Fruit fly (Drosophila melanogaster) whole organism: ENCODE measurements around the gene Acat2.

ENCODE experiments used
- CG8478 ChIP-seq: fragments of >200 bp; optimal IDR thresholded peaks from 2 replicates; lab custom pipeline; 2018; ENCODE audit warnings: inconsistent platforms
- Dll ChIP-seq: fragments of >200 bp; optimal IDR thresholded peaks from 2 replicates; lab custom pipeline; 2017
- EcR ChIP-seq, 2 experiments: fragments of >200 bp; optimal IDR thresholded peaks; 2 replicates each; lab custom pipeline; 2017; ENCODE audit warnings: missing biosample characterization in 2 of 2, missing genetic modification characterization in 2 of 2, missing genetic modification reagents in 2 of 2
- pan ChIP-seq: fragments of >200 bp; optimal IDR thresholded peaks from 2 replicates; lab custom pipeline; 2017
- psq ChIP-seq: fragments of >200 bp; optimal IDR thresholded peaks from 2 replicates; lab custom pipeline; 2017
- usp ChIP-seq: fragments of >200 bp; optimal IDR thresholded peaks from 2 replicates; lab custom pipeline; 2017; ENCODE audit warnings: missing biosample characterization, missing genetic modification characterization, mixed read lengths

Acat2 gene

DNA sequence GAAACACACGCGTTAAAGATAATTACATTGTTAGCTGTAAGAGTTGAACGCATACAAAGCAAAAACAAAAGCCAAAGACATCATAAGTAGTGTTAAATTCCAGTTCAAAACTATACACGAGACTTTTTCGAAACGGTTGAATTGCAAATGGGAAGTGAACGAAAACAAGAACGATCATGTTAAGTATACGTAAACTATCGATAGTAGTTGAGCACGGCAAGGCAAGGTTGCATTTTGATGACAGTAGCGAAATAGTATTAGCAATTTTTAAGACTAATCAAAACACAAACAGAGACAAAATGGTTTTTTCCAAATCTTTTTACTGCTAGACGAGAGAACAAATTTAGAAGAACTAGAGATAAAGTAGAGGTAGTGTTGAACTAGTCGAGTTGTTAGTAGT is 7.9 kb upstream of the Acat2 start:
- TF ChIP-seq pan (lab: Kevin White, UChicago) (no peak), CG8478 (lab: Kevin White, UChicago) (no peak), EcR (GFP tag; optimal IDR thresholded peaks at IDR 0.05; lab: Kevin White, UChicago) (no peak), Dll (lab: Kevin White, UChicago) (no peak), usp (no peak), psq (lab: Kevin White, UChicago) (no peak)

DNA sequence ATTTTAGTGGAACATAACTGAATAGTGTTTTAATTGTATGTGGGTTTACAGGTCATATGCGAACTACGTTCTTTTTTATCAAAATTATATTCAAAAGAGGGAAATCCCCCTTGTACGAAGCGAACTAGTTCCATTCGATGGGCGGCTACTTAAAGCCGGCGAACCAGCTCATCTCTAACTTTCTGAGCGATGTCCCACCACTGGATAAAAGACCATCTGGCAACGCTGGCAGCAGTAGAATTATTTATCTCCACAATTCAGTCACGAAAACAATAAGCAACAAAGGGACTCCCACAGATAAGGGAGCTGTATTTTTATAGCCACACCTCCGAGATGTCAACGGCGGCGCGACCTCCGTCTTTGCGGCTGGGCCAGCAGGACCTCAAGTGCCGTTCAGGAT is 7.1 kb upstream of the Acat2 start, which contains the start of gene Rabex-5:
Gene Rabex-5 (plus strand): TSS at position 221 of the 400 bp plus-strand sequence.
- TF ChIP-seq CG8478 (lab: Kevin White, UChicago) (no peak), psq (lab: Kevin White, UChicago) (no peak), EcR (GFP tag; optimal IDR thresholded peaks at IDR 0.05; lab: Kevin White, UChicago) (no peak), Dll (lab: Kevin White, UChicago) (no peak), pan (lab: Kevin White, UChicago) (no peak), usp (no peak)

DNA sequence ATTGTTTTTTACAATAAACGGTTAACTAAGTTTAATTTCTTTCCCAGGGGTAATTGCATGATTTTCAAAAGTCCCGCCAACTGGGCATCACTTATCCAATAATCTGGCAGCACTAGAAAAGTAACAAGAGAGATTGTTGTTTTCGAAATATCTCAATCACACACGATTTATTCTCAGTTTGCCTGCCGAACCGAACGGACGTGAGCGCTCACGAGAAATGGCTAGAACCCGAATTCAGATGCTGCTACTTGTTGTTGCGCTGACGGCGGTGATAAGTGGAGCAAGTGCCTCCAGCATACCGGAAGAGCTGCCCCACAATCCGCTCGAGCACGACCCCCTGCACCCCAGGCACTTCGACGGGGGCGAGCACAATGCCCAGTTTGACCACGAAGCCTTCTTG is 4.2 kb upstream of the Acat2 start, which contains the start of gene scf:
Gene scf (plus strand): TSS at position 164 of the 400 bp plus-strand sequence.
- TF ChIP-seq CG8478 (lab: Kevin White, UChicago) (no peak), pan (lab: Kevin White, UChicago) (no peak), usp (no peak), Dll (lab: Kevin White, UChicago) (no peak), EcR (GFP tag; optimal IDR thresholded peaks at IDR 0.05; lab: Kevin White, UChicago) (no peak), psq (lab: Kevin White, UChicago) (no peak)

DNA sequence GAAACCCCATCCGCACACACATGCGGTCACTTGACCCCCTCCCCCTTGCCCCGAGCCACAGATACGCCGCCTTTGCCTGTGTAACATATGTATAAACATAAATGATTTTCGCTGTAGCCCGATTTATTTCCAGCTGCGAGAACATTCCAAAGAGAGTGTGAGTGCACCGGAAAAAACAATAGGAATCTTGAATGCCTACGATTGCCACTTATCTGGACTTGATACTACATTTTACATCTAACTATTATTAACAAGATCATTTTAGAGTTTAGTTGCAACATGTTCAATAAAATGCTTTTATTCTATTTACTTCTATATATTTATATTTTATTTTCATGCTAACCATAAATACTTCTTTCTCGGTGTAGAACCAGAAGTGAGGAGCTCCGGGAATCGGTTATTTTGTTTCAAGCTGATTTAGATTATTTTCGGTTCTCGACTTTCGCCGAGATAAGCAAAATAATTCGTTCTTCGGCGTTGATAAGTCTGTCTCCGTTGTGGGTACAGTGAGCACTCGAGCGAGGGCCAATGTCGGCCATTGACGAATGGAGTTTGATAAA is 2.6 kb upstream of the Acat2 start:
- TF ChIP-seq EcR (GFP tag; optimal IDR thresholded peaks at IDR 0.05; lab: Kevin White, UChicago) (no peak), CG8478 (lab: Kevin White, UChicago) (no peak)

DNA sequence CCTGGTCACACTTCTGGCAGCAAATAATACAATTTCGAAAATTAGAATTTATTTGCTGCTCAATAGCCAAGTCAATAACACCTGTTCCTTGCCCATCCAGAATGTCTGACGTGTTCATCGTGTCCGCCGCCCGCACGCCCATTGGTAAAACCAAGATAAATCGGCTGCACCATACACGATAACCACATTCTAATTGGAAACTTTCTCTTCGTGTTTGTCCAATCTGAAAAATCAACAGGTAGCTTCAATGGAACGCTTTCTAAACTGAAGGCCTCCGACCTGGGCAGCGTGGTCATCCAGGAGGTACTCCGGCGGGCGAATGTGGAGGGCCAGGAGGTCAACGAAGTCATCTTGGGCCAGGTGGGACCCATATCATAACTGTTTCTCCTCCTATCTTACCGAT is 207 bp downstream of the Acat2 start:
- TF ChIP-seq usp (no peak), Dll (lab: Kevin White, UChicago) (no peak), pan (lab: Kevin White, UChicago) (no peak), psq (lab: Kevin White, UChicago) (no peak), CG8478 (lab: Kevin White, UChicago) (no peak)

DNA sequence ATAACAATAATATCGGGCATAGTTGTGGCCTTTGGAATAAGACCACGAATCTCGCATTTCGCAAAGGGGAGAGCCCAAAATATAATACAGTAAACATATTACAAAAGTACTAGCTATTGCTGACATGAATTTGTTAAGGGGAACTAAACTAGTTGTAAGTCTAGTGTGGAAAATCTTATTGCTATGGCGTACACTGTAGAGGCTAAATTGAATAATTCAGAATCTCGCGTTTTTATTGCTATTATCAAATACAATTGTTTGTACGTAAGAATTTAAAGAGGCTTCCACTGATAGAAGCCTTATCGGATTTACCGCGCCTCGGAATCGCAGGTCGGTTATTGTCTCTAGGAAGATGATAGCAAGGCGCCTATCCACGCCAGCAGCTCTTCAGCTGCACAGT is 2.6 kb downstream of the Acat2 start:
- TF ChIP-seq pan (lab: Kevin White, UChicago) (no peak), usp (no peak), CG8478 (lab: Kevin White, UChicago) (no peak), EcR (GFP tag; optimal IDR thresholded peaks at IDR 0.05; lab: Kevin White, UChicago) (no peak), Dll (lab: Kevin White, UChicago) (no peak), psq (lab: Kevin White, UChicago) (no peak)

DNA sequence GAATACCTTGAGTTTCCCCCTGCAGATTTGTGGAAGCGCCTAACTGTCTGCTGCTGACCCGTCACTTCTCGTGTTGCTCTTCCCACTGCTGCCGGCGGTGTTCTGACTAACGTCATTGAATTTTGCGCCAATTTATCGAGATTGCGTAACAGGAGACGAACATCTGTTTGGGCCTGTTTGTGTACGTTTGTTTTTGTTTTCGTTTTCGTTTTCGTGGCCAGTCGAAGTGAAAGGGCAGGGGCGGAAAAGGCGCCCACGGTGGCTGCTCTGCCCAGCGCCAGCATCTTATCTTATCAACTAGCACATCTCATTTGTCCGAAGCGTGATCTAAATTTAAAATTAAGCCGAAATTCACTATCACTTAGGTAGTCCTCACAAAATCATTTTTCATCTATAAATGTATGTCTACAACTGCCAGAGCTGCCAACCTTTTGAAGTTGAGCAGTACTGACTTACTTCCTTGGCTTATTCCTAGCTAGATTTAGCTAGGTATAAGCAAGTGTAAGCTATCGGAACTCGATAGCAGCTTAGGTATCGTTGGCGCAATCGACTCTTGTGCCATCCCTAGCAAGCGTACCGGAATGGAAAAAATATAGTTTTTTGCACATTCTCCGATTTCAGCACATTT is 4.4 kb downstream of the Acat2 start, which contains the start of the genes Ctr9 and Nt5a:
Gene Ctr9 (plus strand): TSS at position 220 of the 628 bp plus-strand sequence.
Gene Nt5a (minus strand): TSS at position 414 of the 628 bp plus-strand sequence.
- TF ChIP-seq Dll (lab: Kevin White, UChicago) (no peak), EcR (GFP tag; optimal IDR thresholded peaks at IDR 0.05; lab: Kevin White, UChicago) (no peak), pan (lab: Kevin White, UChicago) (no peak), CG8478 (lab: Kevin White, UChicago) (no peak), psq (lab: Kevin White, UChicago) (no peak), usp (no peak)

DNA sequence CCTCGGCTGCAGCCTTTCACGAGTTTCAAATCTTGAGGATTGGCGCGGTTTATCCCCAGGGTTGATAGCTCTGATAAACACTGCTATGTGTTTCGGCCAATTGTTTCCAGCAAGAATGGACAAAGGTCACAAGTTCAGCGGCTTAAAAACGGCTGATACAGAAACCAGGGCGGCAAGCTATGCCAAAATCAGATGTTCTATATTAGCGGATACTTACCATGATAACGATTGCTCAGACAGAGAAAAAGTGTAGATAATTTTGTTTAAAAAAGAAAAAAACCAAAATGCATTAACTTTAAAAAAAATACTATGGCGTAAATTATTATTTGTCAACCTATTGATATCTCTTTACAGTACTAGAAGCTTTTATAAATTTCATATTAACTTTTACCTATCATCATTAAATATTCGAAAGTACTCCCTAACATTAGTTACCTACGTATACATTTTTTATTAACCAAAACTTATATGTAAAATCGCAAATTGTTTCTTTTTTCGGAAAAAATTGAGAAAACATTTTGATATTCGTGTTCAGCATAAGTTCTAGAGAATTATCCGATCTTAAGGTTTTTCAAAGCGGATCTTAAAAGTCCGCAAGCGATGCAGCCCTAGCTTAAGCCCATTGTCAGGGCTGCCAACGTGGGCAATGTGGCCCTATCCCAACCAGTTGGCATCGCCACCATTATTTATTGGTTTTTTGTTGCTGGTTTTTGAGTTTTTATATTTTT is 10.5 kb downstream of the Acat2 start, which contains the start of the genes sturkopf and Herc4:
Gene sturkopf (minus strand): TSS at position 339 of the 728 bp plus-strand sequence.
Gene Herc4 (plus strand): TSS at position 658 of the 728 bp plus-strand sequence.
- no peak for TF ChIP-seq pan (lab: Kevin White, UChicago)
- TF ChIP-seq EcR (GFP tag; optimal IDR thresholded peaks at IDR 0.05; lab: Kevin White, UChicago) = no peak
- no peak for TF ChIP-seq Dll (lab: Kevin White, UChicago)
- TF ChIP-seq usp = no peak
- no peak for TF ChIP-seq CG8478 (lab: Kevin White, UChicago)
- no peak for TF ChIP-seq psq (lab: Kevin White, UChicago)

DNA sequence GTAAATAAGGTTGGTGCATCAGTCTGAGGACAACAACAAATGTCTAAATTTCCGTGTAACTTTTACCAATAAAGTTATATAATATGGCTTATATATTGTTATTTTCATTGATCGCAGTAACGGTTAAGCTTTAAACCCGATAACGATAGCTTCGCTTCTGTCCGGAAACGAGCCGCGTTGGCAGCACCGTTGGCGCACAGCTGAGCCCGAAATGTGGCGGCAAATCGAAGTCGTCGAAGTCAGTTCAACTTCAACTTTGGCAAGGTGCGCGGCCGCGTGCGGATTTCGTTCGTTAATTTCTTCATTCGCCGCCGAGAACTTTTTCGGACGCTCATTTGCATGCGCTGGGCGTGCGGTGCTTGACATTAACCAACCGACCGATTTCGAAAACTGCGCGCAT is 15.5 kb downstream of the Acat2 start, which contains the start of gene Myo61F:
Gene Myo61F (plus strand): TSS at position 240 of the 400 bp plus-strand sequence.
- no peak for TF ChIP-seq usp
- no peak for TF ChIP-seq psq (lab: Kevin White, UChicago)
- no peak for TF ChIP-seq pan (lab: Kevin White, UChicago)
- no peak for TF ChIP-seq CG8478 (lab: Kevin White, UChicago)

DNA sequence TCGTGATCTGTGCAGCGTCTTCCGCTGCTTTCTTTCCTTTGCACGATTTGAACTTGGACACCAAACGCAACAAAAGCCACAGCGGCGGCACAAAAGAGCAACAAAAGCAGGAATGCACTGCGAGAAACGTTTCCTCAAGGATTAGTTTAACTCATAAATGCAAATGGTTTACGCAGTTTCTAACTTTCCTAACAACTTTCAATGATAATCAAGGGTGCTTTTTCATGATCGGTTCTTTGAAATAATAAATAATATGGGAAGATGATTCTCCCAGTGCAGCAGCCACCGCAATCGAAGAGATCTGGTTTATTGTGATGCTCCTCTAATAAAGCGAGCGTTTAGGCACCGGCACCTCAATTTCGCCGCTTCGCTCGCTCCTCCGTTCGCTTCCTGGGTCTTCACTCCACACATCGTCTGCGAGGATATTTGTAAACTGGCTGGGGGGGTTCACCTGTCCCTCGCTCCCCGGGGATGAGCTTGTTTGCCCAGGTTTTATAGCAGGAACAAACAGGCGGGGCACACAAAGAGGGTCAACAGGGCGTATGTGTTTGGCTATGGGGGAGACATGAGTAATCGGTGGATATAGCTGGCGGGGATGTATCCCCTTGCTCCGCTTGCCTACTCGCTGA is 16.5 kb downstream of the Acat2 start:
- TF ChIP-seq pan (lab: Kevin White, UChicago) (no peak), CG8478 (lab: Kevin White, UChicago) (no peak), psq (lab: Kevin White, UChicago) (no peak), usp (no peak), EcR (GFP tag; optimal IDR thresholded peaks at IDR 0.05; lab: Kevin White, UChicago) (no peak), Dll (lab: Kevin White, UChicago) (no peak)
